Fruit fly (Drosophila melanogaster) whole organism, pupa: ENCODE results near the gene CG11498.

Source experiments
- CG10348 ChIP-seq: fragments of 200-800 bp; sonication (Bioruptor generic); IDR thresholded peaks from 2 replicates; pipeline ENCODE4 v1.3.6; 2022; ENCODE audit warnings: missing biosample characterization, missing genetic modification characterization
- CG12605 ChIP-seq: fragments of 200-800 bp; sonication (Bioruptor generic); IDR thresholded peaks from 2 replicates; pipeline ENCODE4 v1.3.6; 2022; ENCODE audit warnings: missing biosample characterization, missing genetic modification characterization
- CG13204 ChIP-seq: fragments of 200-800 bp; sonication (Bioruptor generic); optimal IDR thresholded peaks from 2 replicates; lab custom pipeline; 2018; ENCODE audit warnings: missing biosample characterization, mild to moderate bottlenecking, missing genetic modification characterization, moderate library complexity
- CG14655 ChIP-seq: fragments of 200-800 bp; sonication (Bioruptor generic); optimal IDR thresholded peaks from 3 replicates; lab custom pipeline; 2017; ENCODE audit warnings: mild to moderate bottlenecking, missing biosample characterization, missing genetic modification reagents, missing genetic modification characterization
- CG15710 ChIP-seq: fragments of 200-800 bp; sonication (Bioruptor generic); optimal IDR thresholded peaks from 2 replicates; lab custom pipeline; 2018; ENCODE audit warnings: missing biosample characterization, mild to moderate bottlenecking, missing genetic modification characterization, moderate library complexity
- CG17806 ChIP-seq: fragments of 200-800 bp; sonication (Bioruptor generic); optimal IDR thresholded peaks from 2 replicates; lab custom pipeline; 2018; ENCODE audit warnings: missing biosample characterization, mild to moderate bottlenecking, missing genetic modification characterization, moderate library complexity
- CG32121 ChIP-seq: fragments of 200-800 bp; sonication (Bioruptor generic); IDR thresholded peaks from 2 replicates; pipeline ENCODE4 v1.3.6; 2022; ENCODE audit warnings: missing biosample characterization, missing genetic modification characterization
- CG34367 ChIP-seq: fragments of 200-800 bp; sonication (Bioruptor generic); optimal IDR thresholded peaks from 2 replicates; lab custom pipeline; 2018; ENCODE audit warnings: missing biosample characterization, mild to moderate bottlenecking, missing genetic modification characterization
- CG4496 ChIP-seq: fragments of 200-800 bp; sonication (Bioruptor generic); IDR thresholded peaks from 3 replicates; pipeline ENCODE4 v1.3.6; 2022; ENCODE audit warnings: missing biosample characterization, missing genetic modification characterization
- CG8159 ChIP-seq: fragments of 200-800 bp; sonication (Bioruptor generic); optimal IDR thresholded peaks from 3 replicates; lab custom pipeline; 2018; ENCODE audit warnings: missing biosample characterization, mild to moderate bottlenecking, missing genetic modification characterization, moderate library complexity
- CG8301 ChIP-seq: fragments of 200-800 bp; sonication (Bioruptor generic); optimal IDR thresholded peaks from 2 replicates; lab custom pipeline; 2018; ENCODE audit warnings: missing biosample characterization, mild to moderate bottlenecking, missing genetic modification characterization
- CG9948 ChIP-seq: fragments of 200-800 bp; sonication (Bioruptor generic); optimal IDR thresholded peaks from 2 replicates; lab custom pipeline; 2018; ENCODE audit warnings: missing biosample characterization, mild to moderate bottlenecking, missing genetic modification characterization, moderate library complexity
- D1 ChIP-seq: fragments of 200-800 bp; sonication (Bioruptor generic); optimal IDR thresholded peaks from 2 replicates; lab custom pipeline; 2018; ENCODE audit warnings: missing biosample characterization, mild to moderate bottlenecking, missing genetic modification characterization, moderate library complexity
- EcR ChIP-seq: fragments of 200-800 bp; sonication (Bioruptor generic); optimal IDR thresholded peaks from 3 replicates; lab custom pipeline; 2019; ENCODE audit warnings: missing biosample characterization, missing genetic modification characterization, mild to moderate bottlenecking, moderate library complexity, missing genetic modification reagents
- Ets98B ChIP-seq: fragments of 200-800 bp; sonication (Bioruptor generic); IDR thresholded peaks from 2 replicates; pipeline ENCODE4 v1.3.6; 2022; ENCODE audit warnings: missing biosample characterization, missing genetic modification characterization
- Pif1A ChIP-seq: fragments of 200-800 bp; sonication (Bioruptor generic); optimal IDR thresholded peaks from 3 replicates; lab custom pipeline; 2016; ENCODE audit warnings: missing biosample characterization, missing genetic modification characterization
- Pif1B ChIP-seq: fragments of 200-800 bp; sonication (Bioruptor generic); optimal IDR thresholded peaks from 3 replicates; lab custom pipeline; 2016; ENCODE audit warnings: missing biosample characterization, missing genetic modification characterization
- Snoo ChIP-seq: fragments of 200-800 bp; sonication (Bioruptor generic); optimal IDR thresholded peaks from 3 replicates; lab custom pipeline; 2017; ENCODE audit warnings: missing biosample characterization, mild to moderate bottlenecking, missing genetic modification characterization, inconsistent platforms
- fd96Ca ChIP-seq: fragments of 200-800 bp; sonication (Bioruptor generic); IDR thresholded peaks from 3 replicates; pipeline ENCODE4 v1.3.6; 2022; ENCODE audit warnings: missing biosample characterization, missing genetic modification characterization
- gl ChIP-seq: fragments of 200-800 bp; sonication (Bioruptor generic); optimal IDR thresholded peaks from 2 replicates; lab custom pipeline; 2018; ENCODE audit warnings: missing biosample characterization, mild to moderate bottlenecking, missing genetic modification characterization
- rn ChIP-seq: fragments of 200-800 bp; sonication (Bioruptor generic); IDR thresholded peaks from 2 replicates; pipeline ENCODE4 v1.3.6; 2022; ENCODE audit warnings: missing biosample characterization, missing genetic modification characterization

Gene CG11498

dm6 chr3R:30170671-30171667, 10.7 kb upstream of the CG11498 start, which contains the start of gene Rsod:
Rsod (minus strand) TSS chr3R:30171207.
- peak; percentile 67 for TF ChIP-seq CG34367 (tag; lab: Kevin White, UChicago)
- TF ChIP-seq rn (GFP tag; lab: Robert Waterston, UW) = peak; percentile 91
- peak; percentile 87 for TF ChIP-seq Pif1B (GFP tag; lab: Kevin White, UChicago)
- peak; percentile 72 for TF ChIP-seq CG8159 (tag; lab: Kevin White, UChicago)
- TF ChIP-seq CG4496 (GFP tag; lab: Robert Waterston, UW) = peak; percentile 96
- TF ChIP-seq Ets98B (GFP tag; lab: Robert Waterston, UW) = peak; percentile 95
- TF ChIP-seq CG13204 (GFP tag; lab: Kevin White, UChicago) = no peak
- TF ChIP-seq CG12605 (GFP tag; lab: Robert Waterston, UW) = peak; percentile 90
- TF ChIP-seq gl (tag; lab: Kevin White, UChicago) = peak; percentile 21
- TF ChIP-seq CG10348 (GFP tag; lab: Robert Waterston, UW) = peak; percentile 59
- TF ChIP-seq Snoo (tag; lab: Kevin White, UChicago) = peak; percentile 81
- TF ChIP-seq Pif1A = peak; percentile 86
- peak; percentile 80 for TF ChIP-seq CG8301 (tag; lab: Kevin White, UChicago)
- peak; percentile 73 for TF ChIP-seq CG17806
- peak; percentile 86 for TF ChIP-seq CG14655
- peak; percentile 93 for TF ChIP-seq CG32121
- peak; percentile 72 for TF ChIP-seq CG9948 (tag; lab: Kevin White, UChicago)
- peak; percentile 70 for TF ChIP-seq CG15710 (tag; lab: Kevin White, UChicago)
- peak; percentile 92 for TF ChIP-seq fd96Ca
- TF ChIP-seq EcR (GFP tag; lab: Kevin White, UChicago) = peak; percentile 27
- peak; percentile 13 for TF ChIP-seq D1 (tag; lab: Kevin White, UChicago)

DNA sequence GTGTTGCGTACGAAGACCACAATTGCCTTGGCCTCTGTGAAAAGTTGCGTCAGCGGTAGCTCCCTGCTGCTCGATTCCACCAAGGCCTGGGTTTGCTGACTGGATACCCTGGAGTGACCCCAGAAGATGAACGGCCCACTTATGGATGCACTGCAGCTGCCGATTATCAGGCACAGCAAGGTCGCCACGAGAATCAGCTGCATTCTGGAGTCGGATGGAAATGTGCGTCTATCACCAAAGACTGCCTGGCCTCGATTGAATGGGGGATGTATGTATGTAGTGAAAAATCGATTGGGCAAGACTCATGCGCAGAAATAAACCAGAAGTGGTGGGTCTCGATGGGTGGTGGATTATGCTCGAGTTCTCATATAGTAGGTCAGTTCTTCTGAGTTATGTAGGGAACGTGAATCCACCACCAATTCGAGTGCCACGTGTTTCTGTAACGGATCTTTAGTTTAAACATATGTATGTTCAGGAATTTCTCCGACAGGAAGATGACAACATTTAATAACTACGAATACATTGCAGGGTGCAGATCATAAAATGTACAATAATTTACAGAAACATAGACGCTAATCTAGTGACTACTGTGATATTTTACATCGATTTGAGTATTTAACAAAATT, 6.0 kb upstream of the CG11498 start, which contains the start of gene VhaAC45RP:
Gene VhaAC45RP (minus strand): TSS at position 261 of the 626 bp plus-strand sequence.
- TF ChIP-seq CG32121 (no peak), Snoo (tag; lab: Kevin White, UChicago) (no peak), CG8301 (tag; lab: Kevin White, UChicago) (no peak), fd96Ca (no peak), CG15710 (tag; lab: Kevin White, UChicago) (no peak), D1 (tag; lab: Kevin White, UChicago) (no peak), EcR (GFP tag; lab: Kevin White, UChicago) (no peak), CG13204 (GFP tag; lab: Kevin White, UChicago) (no peak), CG17806 (no peak), CG14655 (no peak), CG12605 (GFP tag; lab: Robert Waterston, UW) (no peak), CG34367 (tag; lab: Kevin White, UChicago) (no peak), rn (GFP tag; lab: Robert Waterston, UW) (no peak)

dm6 chr3R:30164162-30164561, 3.9 kb upstream of the CG11498 start:
- TF ChIP-seq CG32121 (peak; percentile 92), CG12605 (GFP tag; lab: Robert Waterston, UW) (peak; percentile 70), rn (GFP tag; lab: Robert Waterston, UW) (peak; percentile 59; the same call in 1 of the 2 replicates), CG8159 (tag; lab: Kevin White, UChicago) (no peak), CG10348 (GFP tag; lab: Robert Waterston, UW) (no peak), CG9948 (tag; lab: Kevin White, UChicago) (peak; percentile 5), CG13204 (GFP tag; lab: Kevin White, UChicago) (no peak), fd96Ca (peak; percentile 85), CG14655 (peak; percentile 77), gl (tag; lab: Kevin White, UChicago) (no peak), EcR (GFP tag; lab: Kevin White, UChicago) (no peak), Pif1B (GFP tag; lab: Kevin White, UChicago) (peak; percentile 57), CG15710 (tag; lab: Kevin White, UChicago) (no peak), D1 (tag; lab: Kevin White, UChicago) (no peak), CG34367 (tag; lab: Kevin White, UChicago) (no peak), CG17806 (peak; percentile 32), Ets98B (GFP tag; lab: Robert Waterston, UW) (peak; percentile 87), CG4496 (GFP tag; lab: Robert Waterston, UW) (peak; percentile 88), Pif1A (peak; percentile 46), CG8301 (tag; lab: Kevin White, UChicago) (peak; percentile 72), Snoo (tag; lab: Kevin White, UChicago) (peak; percentile 12)

- TF ChIP-seq CG13204 (GFP tag; lab: Kevin White, UChicago) (no peak), Ets98B (GFP tag; lab: Robert Waterston, UW) (peak; percentile 32; the same call in 1 of the 2 replicates)
Observed at dm6 chr3R:30163228-30163627, 3.0 kb upstream of the CG11498 start.

DNA sequence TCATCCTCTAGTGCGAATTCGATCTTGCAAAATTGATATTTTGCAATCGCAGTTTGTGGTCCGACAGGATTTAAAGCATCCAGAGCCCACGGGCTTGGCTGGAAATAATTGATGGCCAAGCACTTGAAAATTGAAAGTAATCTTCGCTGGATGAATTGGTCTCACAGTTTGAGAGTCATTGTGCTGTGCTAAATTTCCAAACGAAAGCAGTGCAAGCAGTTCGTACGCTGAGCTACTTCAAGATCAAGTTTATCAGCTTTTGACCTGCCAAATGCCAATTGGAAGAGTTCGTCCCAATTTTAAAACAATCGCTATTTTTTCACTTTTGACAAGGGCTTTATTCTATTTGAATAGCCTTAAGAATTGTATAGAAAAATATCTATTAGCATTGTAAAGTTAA, 6.4 kb downstream of the CG11498 start:
- TF ChIP-seq CG15710 (tag; lab: Kevin White, UChicago) (no peak), CG4496 (GFP tag; lab: Robert Waterston, UW) (peak; percentile 17; the same call in 1 of the 3 replicates)
